Fruit fly (Drosophila melanogaster): ENCODE measurements around the gene Usp12-46.

Usp12-46 gene

dm6 chr3R:22767599-22767998 is 16.9 kb downstream of the Usp12-46 start, which contains the start of gene CG13841:
Gene CG13841 (minus strand): TSS chr3R:22767699.
- TF ChIP-seq CG5204 (GFP tag; optimal IDR thresholded peaks at IDR 0.05) (no peak), kay (GFP tag; ENCODE audit: borderline replicate concordance) (peak; percentile 7), CG12768 (GFP tag; optimal IDR thresholded peaks at IDR 0.05) (no peak)

- TF ChIP-seq kay (GFP tag; ENCODE audit: borderline replicate concordance) = peak; percentile 83
- no peak for TF ChIP-seq CG11617 (GFP tag; optimal IDR thresholded peaks at IDR 0.05)
- TF ChIP-seq CG7101 (tag; optimal IDR thresholded peaks at IDR 0.05) = no peak
- no peak for TF ChIP-seq CG7045 (GFP tag; optimal IDR thresholded peaks at IDR 0.05)
- TF ChIP-seq toe (GFP tag; optimal IDR thresholded peaks at IDR 0.05) = no peak
- no peak for TF ChIP-seq CG5204 (GFP tag; optimal IDR thresholded peaks at IDR 0.05)
These were observed 17.9 kb downstream of the Usp12-46 start, which contains the start of gene CG43091 for dm6 chr3R:22768633-22769032. Gene CG43091 (minus strand): TSS chr3R:22768733.

- TF ChIP-seq cic (GFP tag; optimal IDR thresholded peaks at IDR 0.05) = no peak
- no peak for TF ChIP-seq CG33017 (tag; optimal IDR thresholded peaks at IDR 0.05)
- TF ChIP-seq CG5204 (GFP tag; optimal IDR thresholded peaks at IDR 0.05) = no peak
- TF ChIP-seq Clk (GFP tag; optimal IDR thresholded peaks at IDR 0.05) = no peak
These were observed 18.9 kb downstream of the Usp12-46 start, which contains the start of gene CG43092 for dm6 chr3R:22769567-22769966. Gene CG43092 (minus strand): TSS chr3R:22769667.

dm6 chr3R:22770207-22770606 is 19.5 kb downstream of the Usp12-46 start, which contains the start of gene CG43093:
Gene CG43093 (minus strand): TSS chr3R:22770307.
- TF ChIP-seq Clk (GFP tag; optimal IDR thresholded peaks at IDR 0.05) (no peak), CG5204 (GFP tag; optimal IDR thresholded peaks at IDR 0.05) (no peak), Hr96 (GFP tag; optimal IDR thresholded peaks at IDR 0.05) (no peak), CG14711 (tag; optimal IDR thresholded peaks at IDR 0.05) (no peak), toe (GFP tag; optimal IDR thresholded peaks at IDR 0.05) (no peak), ovo (GFP tag; optimal IDR thresholded peaks at IDR 0.05) (no peak), CG7045 (GFP tag; optimal IDR thresholded peaks at IDR 0.05) (no peak), bab1 (GFP tag; optimal IDR thresholded peaks at IDR 0.05) (no peak), cnc (optimal IDR thresholded peaks at IDR 0.05) (no peak), CG1620 (GFP tag; optimal IDR thresholded peaks at IDR 0.05) (no peak), kay (GFP tag; ENCODE audit: borderline replicate concordance) (no peak), CG11617 (GFP tag; optimal IDR thresholded peaks at IDR 0.05) (no peak), CG7101 (tag; optimal IDR thresholded peaks at IDR 0.05) (no peak), tj (GFP tag; optimal IDR thresholded peaks at IDR 0.05) (no peak)

- TF ChIP-seq CG7045 (GFP tag; optimal IDR thresholded peaks at IDR 0.05) (no peak), CG33017 (tag; optimal IDR thresholded peaks at IDR 0.05) (no peak), tj (GFP tag; optimal IDR thresholded peaks at IDR 0.05) (no peak), cnc (optimal IDR thresholded peaks at IDR 0.05) (no peak), CG12768 (GFP tag; optimal IDR thresholded peaks at IDR 0.05) (no peak), CG1620 (GFP tag; optimal IDR thresholded peaks at IDR 0.05) (no peak), cic (GFP tag; optimal IDR thresholded peaks at IDR 0.05) (no peak), CG7101 (tag; optimal IDR thresholded peaks at IDR 0.05) (no peak), toe (GFP tag; optimal IDR thresholded peaks at IDR 0.05) (no peak), Crg-1 (GFP tag; optimal IDR thresholded peaks at IDR 0.05) (no peak), kay (GFP tag; ENCODE audit: borderline replicate concordance) (no peak)
These were observed 20.2 kb downstream of the Usp12-46 start, which contains the start of gene CG43094 for dm6 chr3R:22770887-22771286. Gene CG43094 (minus strand): TSS chr3R:22770987.

- TF ChIP-seq ovo (GFP tag; optimal IDR thresholded peaks at IDR 0.05) (no peak), CG7101 (tag; optimal IDR thresholded peaks at IDR 0.05) (no peak), pad (GFP tag; optimal IDR thresholded peaks at IDR 0.05) (no peak), kay (GFP tag; ENCODE audit: borderline replicate concordance) (no peak), tj (GFP tag; optimal IDR thresholded peaks at IDR 0.05) (no peak), CG12768 (GFP tag; optimal IDR thresholded peaks at IDR 0.05) (no peak), Clk (GFP tag; optimal IDR thresholded peaks at IDR 0.05) (no peak), CG14711 (tag; optimal IDR thresholded peaks at IDR 0.05) (no peak), CG1620 (GFP tag; optimal IDR thresholded peaks at IDR 0.05) (no peak), CG7045 (GFP tag; optimal IDR thresholded peaks at IDR 0.05) (no peak), CG33017 (tag; optimal IDR thresholded peaks at IDR 0.05) (no peak), Hr96 (GFP tag; optimal IDR thresholded peaks at IDR 0.05) (no peak), toe (GFP tag; optimal IDR thresholded peaks at IDR 0.05) (no peak), Mnt (GFP tag; optimal IDR thresholded peaks at IDR 0.05) (no peak), CG11617 (GFP tag; optimal IDR thresholded peaks at IDR 0.05) (no peak), bab1 (GFP tag; optimal IDR thresholded peaks at IDR 0.05) (no peak)
These were observed 21.0 kb downstream of the Usp12-46 start, which contains the start of gene CG43095 for dm6 chr3R:22771670-22772069. Gene CG43095 (minus strand): TSS chr3R:22771770.

dm6 chr3R:22776457-22776856 is 25.8 kb downstream of the Usp12-46 start:
- TF ChIP-seq pad (GFP tag; optimal IDR thresholded peaks at IDR 0.05) = no peak
- TF ChIP-seq CG33017 (tag; optimal IDR thresholded peaks at IDR 0.05) = no peak
- TF ChIP-seq Crg-1 (GFP tag; optimal IDR thresholded peaks at IDR 0.05) = no peak
- TF ChIP-seq CG12768 (GFP tag; optimal IDR thresholded peaks at IDR 0.05) = no peak
- no peak for TF ChIP-seq Clk (GFP tag; optimal IDR thresholded peaks at IDR 0.05)
- no peak for TF ChIP-seq tj (GFP tag; optimal IDR thresholded peaks at IDR 0.05)
- no peak for TF ChIP-seq kay (GFP tag; ENCODE audit: borderline replicate concordance)
- TF ChIP-seq CG7045 (GFP tag; optimal IDR thresholded peaks at IDR 0.05) = no peak
- TF ChIP-seq bab1 (GFP tag; optimal IDR thresholded peaks at IDR 0.05) = no peak
- TF ChIP-seq CG14711 (tag; optimal IDR thresholded peaks at IDR 0.05) = no peak
- no peak for TF ChIP-seq cnc (optimal IDR thresholded peaks at IDR 0.05)
- no peak for TF ChIP-seq CG5204 (GFP tag; optimal IDR thresholded peaks at IDR 0.05)
- no peak for TF ChIP-seq CG1620 (GFP tag; optimal IDR thresholded peaks at IDR 0.05)
- no peak for TF ChIP-seq CG11617 (GFP tag; optimal IDR thresholded peaks at IDR 0.05)
- no peak for TF ChIP-seq CG7101 (tag; optimal IDR thresholded peaks at IDR 0.05)
- no peak for TF ChIP-seq cic (GFP tag; optimal IDR thresholded peaks at IDR 0.05)
- no peak for TF ChIP-seq ovo (GFP tag; optimal IDR thresholded peaks at IDR 0.05)
- TF ChIP-seq Hr96 (GFP tag; optimal IDR thresholded peaks at IDR 0.05) = no peak
- TF ChIP-seq toe (GFP tag; optimal IDR thresholded peaks at IDR 0.05) = no peak

Data from whole organism, adult.